Worm (Caenorhabditis elegans) whole organism, L4/young adult: Measurements from ENCODE around the gene K05F1.14.

Source experiments
- dao-5 ChIP-seq: sonication (generic microtip); optimal IDR thresholded peaks from 2 replicates; lab custom pipeline; 2016; ENCODE audit warnings: missing genotype, missing genetic modification characterization, moderate library complexity, missing compliant biosample characterization
- him-1 ChIP-seq: sonication (generic microtip); optimal IDR thresholded peaks from 2 replicates; lab custom pipeline; 2016; ENCODE audit warnings: missing genotype, missing genetic modification reagents, missing genetic modification characterization, missing compliant biosample characterization

DNA sequence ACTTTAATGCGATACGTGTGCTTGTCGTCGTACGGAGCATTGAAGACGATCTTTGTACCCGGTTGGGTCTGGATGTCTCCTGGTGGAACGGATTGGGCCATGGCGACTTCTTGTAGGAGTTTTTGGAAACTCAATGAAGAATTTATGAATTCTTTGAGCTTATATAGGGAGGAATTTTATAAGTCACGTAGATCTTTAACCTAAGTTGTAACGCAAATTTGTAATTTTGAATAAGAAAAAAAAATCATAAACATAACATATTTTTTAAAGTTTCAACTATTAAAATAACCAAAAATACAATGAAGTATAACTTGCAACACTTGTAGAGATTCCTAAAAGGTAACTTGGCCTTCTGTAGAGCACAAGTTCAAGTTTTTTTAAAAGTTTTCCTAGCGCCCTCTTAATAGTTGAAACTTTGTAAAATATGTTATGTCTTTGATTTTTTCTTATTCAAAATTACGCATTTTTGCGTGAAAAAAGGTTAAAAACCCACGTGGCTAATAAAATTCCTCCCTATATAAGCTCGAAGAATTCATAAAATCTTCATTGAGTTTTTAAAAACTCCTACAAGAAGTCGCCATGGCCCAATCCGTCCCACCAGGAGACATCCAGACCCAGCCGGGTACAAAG, 5.1 kb upstream of the K05F1.14 start, which contains the start of the genes msp-63 and msp-142:
- no peak for TF ChIP-seq him-1 (tag; lab: Kevin White, UChicago)
- TF ChIP-seq dao-5 (tag; lab: Kevin White, UChicago) = no peak
